Fruit fly (Drosophila melanogaster) Kc167 (cell line): Measurements from ENCODE around the gene CG43055.

Experiments
- h ChIP-seq: fragments of >200 bp; optimal IDR thresholded peaks from 3 replicates; lab custom pipeline; 2018; ENCODE audit warnings: missing external identifiers
- insv ChIP-seq: fragments of >200 bp; optimal IDR thresholded peaks from 3 replicates; lab custom pipeline; 2018; ENCODE audit warnings: missing external identifiers
- psq ChIP-seq: fragments of >200 bp; optimal IDR thresholded peaks from 2 replicates; lab custom pipeline; 2017; ENCODE audit warnings: missing external identifiers

DNA sequence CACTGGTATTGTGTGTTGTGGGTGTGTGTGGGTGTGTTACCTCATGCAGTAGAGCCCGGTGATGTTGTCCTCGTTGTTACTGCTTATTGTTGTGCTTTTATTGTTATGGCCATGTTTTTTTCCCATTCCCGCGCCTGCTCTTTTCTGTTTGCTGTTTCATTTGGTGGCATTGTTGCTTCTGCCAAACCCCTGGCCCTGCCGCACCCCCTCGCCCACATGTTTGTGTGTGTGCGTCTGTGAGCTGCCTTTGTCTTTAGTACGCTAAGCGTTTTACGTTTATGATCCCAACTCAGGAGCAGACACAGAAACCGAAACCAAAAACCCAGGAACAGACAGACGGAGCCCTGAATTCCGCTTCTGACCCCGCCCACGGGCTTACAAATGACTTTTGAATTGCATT lies 3.1 kb downstream of the CG43055 start:
- TF ChIP-seq insv (lab: Kevin White, UChicago) (no peak), psq (lab: Kevin White, UChicago) (no peak), h (no peak)
